Worm (Caenorhabditis elegans) whole organism, L4 larva: ENCODE results near the gene irld-17.

Source experiments
- fkh-10 ChIP-seq: fragments of 150-350 bp; optimal IDR thresholded peaks from 2 replicates; lab custom pipeline; 2014; ENCODE audit warnings: missing biosample characterization, missing genetic modification reagents, missing genetic modification characterization
- mxl-2 ChIP-seq: fragments of 200-800 bp; sonication (Bioruptor generic); conservative IDR thresholded peaks from 2 replicates; pipeline ENCODE4 v1.3.6; 2022; ENCODE audit warnings: missing genetic modification reagents, missing genetic modification characterization, missing compliant biosample characterization
- spr-1 ChIP-seq: sonication (generic microtip); optimal IDR thresholded peaks from 2 replicates; lab custom pipeline; 2016; ENCODE audit warnings: mild to moderate bottlenecking, missing genetic modification characterization, missing compliant biosample characterization

The irld-17 gene

DNA sequence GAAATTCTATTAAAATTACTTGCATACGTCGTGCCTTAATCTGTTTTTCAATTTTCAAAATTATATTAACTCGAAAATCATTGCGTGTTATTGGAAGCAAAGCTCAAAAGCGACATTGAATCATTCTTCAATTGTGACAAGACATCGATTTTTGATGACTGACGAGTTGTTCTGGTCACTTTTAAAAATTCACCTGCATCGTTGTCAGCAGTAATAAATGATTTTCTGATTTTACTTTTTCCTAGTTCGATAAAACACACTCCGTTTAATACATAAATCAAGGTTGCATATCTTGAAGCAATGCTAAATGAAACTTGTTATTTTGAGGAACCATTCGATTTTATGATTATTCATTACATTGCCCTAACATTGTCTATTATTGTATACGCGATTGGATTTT is 50.5 kb downstream of the irld-17 start, which contains the start of gene srh-3:
Gene srh-3, plus strand, starts transcription at position 301 of the 400 bp plus-strand sequence.
- TF ChIP-seq mxl-2 (GFP tag; lab: Robert Waterston, UW) (no peak), fkh-10 (no peak)
- TF ChIP-seq, all 104 proteins: peak for 0

ce11 chrV:1685328-1685727 is 53.5 kb downstream of the irld-17 start, which contains the start of gene srh-5:
Gene srh-5, plus strand, starts transcription at chrV:1685628.
- no peak for TF ChIP-seq spr-1 (tag; lab: Kevin White, UChicago)
